Worm (Caenorhabditis elegans) whole organism, L4 larva: ENCODE results near the gene nck-1.

Source experiments
- F10B5.3 ChIP-seq: sonication (generic microtip); optimal IDR thresholded peaks from 2 replicates; lab custom pipeline; 2016; ENCODE audit warnings: mild to moderate bottlenecking, missing genetic modification characterization, missing compliant biosample characterization
- F26F4.8 ChIP-seq: fragments of 200-800 bp; sonication (Bioruptor generic); conservative IDR thresholded peaks from 2 replicates; pipeline ENCODE4 v1.3.6; 2022; ENCODE audit warnings: missing genetic modification characterization, missing compliant biosample characterization
- Y75B8A.6 ChIP-seq: fragments of 200-800 bp; sonication (Bioruptor generic); IDR thresholded peaks from 2 replicates; pipeline ENCODE4 v1.3.6; 2022; ENCODE audit warnings: missing genetic modification reagents, missing genetic modification characterization, missing compliant biosample characterization
- ZK337.2 ChIP-seq: fragments of 200-800 bp; sonication (Bioruptor generic); IDR thresholded peaks from 2 replicates; pipeline ENCODE4 v1.3.6; 2022; ENCODE audit warnings: missing genetic modification reagents, missing genetic modification characterization, missing compliant biosample characterization
- aha-1 ChIP-seq: fragments of 150-350 bp; peaks from one replicate; lab custom pipeline; 2014; ENCODE audit warnings: missing biosample characterization, missing genetic modification characterization
- arid-1 ChIP-seq: fragments of 200-800 bp; sonication (Bioruptor generic); conservative IDR thresholded peaks from 2 replicates; pipeline ENCODE4 v1.3.6; 2022; ENCODE audit warnings: missing genetic modification reagents, missing genetic modification characterization, missing compliant biosample characterization
- attf-4 ChIP-seq: sonication (generic microtip); optimal IDR thresholded peaks from 3 replicates; lab custom pipeline; 2017; ENCODE audit warnings: missing biosample characterization, missing genetic modification characterization
- ceh-20 ChIP-seq: fragments of 200-800 bp; sonication (Bioruptor generic); IDR thresholded peaks from 2 replicates; pipeline ENCODE4 v1.3.6; 2022; ENCODE audit warnings: missing genetic modification reagents, missing genetic modification characterization, missing compliant biosample characterization
- ceh-32 ChIP-seq: sonication (generic microtip); optimal IDR thresholded peaks from 2 replicates; lab custom pipeline; 2016; ENCODE audit warnings: mild to moderate bottlenecking, missing genetic modification characterization, missing compliant biosample characterization; ENCODE audit not compliant: poor library complexity
- ceh-82 ChIP-seq: sonication (generic microtip); optimal IDR thresholded peaks from 2 replicates; lab custom pipeline; 2017; ENCODE audit warnings: missing biosample characterization, missing genetic modification characterization
- ces-1 ChIP-seq: fragments of 150-350 bp; sonication (generic microtip); optimal IDR thresholded peaks from 4 replicates; lab custom pipeline; 2014; ENCODE audit warnings: missing biosample characterization, missing genetic modification reagents, missing genetic modification characterization
- cey-2 ChIP-seq: sonication (generic microtip); optimal IDR thresholded peaks from 3 replicates; lab custom pipeline; 2017; ENCODE audit warnings: missing genetic modification characterization, mild to moderate bottlenecking, missing compliant biosample characterization, antibody characterized with exemption, borderline replicate concordance; ENCODE audit not compliant: insufficient read depth
- dmd-6 ChIP-seq: fragments of 200-800 bp; sonication (Bioruptor generic); IDR thresholded peaks from 2 replicates; pipeline ENCODE4 v1.3.6; 2022; ENCODE audit warnings: missing genetic modification reagents, missing genetic modification characterization, missing compliant biosample characterization
- duxl-1 ChIP-seq: sonication (generic microtip); optimal IDR thresholded peaks from 2 replicates; lab custom pipeline; 2016; ENCODE audit warnings: mild to moderate bottlenecking, missing genetic modification characterization, moderate library complexity, missing compliant biosample characterization; ENCODE audit not compliant: poor library complexity
- hif-1 ChIP-seq, 2 experiments: sonication (generic microtip); optimal IDR thresholded peaks; 2 replicates each; lab custom pipeline; 2016 to 2017; ENCODE audit warnings: missing compliant biosample characterization in 2 of 2, missing genetic modification characterization in 2 of 2, missing genetic modification reagents in 2 of 2, missing genotype in 2 of 2, mild to moderate bottlenecking in 1 of 2
- hlh-11 ChIP-seq: fragments of 200-800 bp; sonication (Bioruptor generic); optimal IDR thresholded peaks from 2 replicates; lab custom pipeline; 2018; ENCODE audit warnings: mild to moderate bottlenecking, missing genetic modification characterization, missing compliant biosample characterization
- hlh-30 ChIP-seq: sonication (generic microtip); optimal IDR thresholded peaks from 2 replicates; lab custom pipeline; 2017; ENCODE audit warnings: antibody characterized with exemption, mild to moderate bottlenecking, missing genetic modification characterization, missing compliant biosample characterization; ENCODE audit not compliant: insufficient read depth
- hmg-1.1 ChIP-seq: fragments of 200-800 bp; sonication (Bioruptor generic); IDR thresholded peaks from 2 replicates; pipeline ENCODE4 v1.3.6; 2022; ENCODE audit warnings: missing genetic modification reagents, missing genetic modification characterization, missing compliant biosample characterization
- jun-1 ChIP-seq: fragments of 150-350 bp; optimal IDR thresholded peaks from 2 replicates; lab custom pipeline; 2014; ENCODE audit warnings: missing biosample characterization, missing genetic modification reagents, missing genetic modification characterization
- lin-38 ChIP-seq: fragments of 200-800 bp; sonication (Bioruptor generic); IDR thresholded peaks from 2 replicates; pipeline ENCODE4 v1.3.6; 2022; ENCODE audit warnings: missing genetic modification reagents, missing genetic modification characterization, missing compliant biosample characterization
- lir-3 ChIP-seq: sonication (generic microtip); optimal IDR thresholded peaks from 2 replicates; lab custom pipeline; 2016; ENCODE audit warnings: mild to moderate bottlenecking, missing genetic modification characterization, missing compliant biosample characterization
- mdl-1 ChIP-seq, 2 experiments: fragments of 150-350 bp in 1 of 2; sonication (generic microtip) in 1 of 2; optimal IDR thresholded peaks; 2 replicates each; lab custom pipeline; 2014 to 2017; ENCODE audit warnings: missing biosample characterization in 2 of 2, missing genetic modification characterization in 2 of 2
- mdt-29 ChIP-seq: fragments of 200-800 bp; sonication (Bioruptor generic); IDR thresholded peaks from 2 replicates; pipeline ENCODE4 v1.3.6; 2022; ENCODE audit warnings: missing genetic modification reagents, missing genetic modification characterization, missing compliant biosample characterization
- mep-1 ChIP-seq: fragments of 150-350 bp; sonication (generic microtip); optimal IDR thresholded peaks from 3 replicates; lab custom pipeline; 2014; ENCODE audit warnings: missing biosample characterization, missing genetic modification characterization
- mes-2 ChIP-seq: sonication (generic microtip); optimal IDR thresholded peaks from 2 replicates; lab custom pipeline; 2016; ENCODE audit warnings: missing genotype, mild to moderate bottlenecking, missing genetic modification characterization, missing compliant biosample characterization; ENCODE audit not compliant: poor library complexity, severe bottlenecking
- mxl-2 ChIP-seq: fragments of 200-800 bp; sonication (Bioruptor generic); conservative IDR thresholded peaks from 2 replicates; pipeline ENCODE4 v1.3.6; 2022; ENCODE audit warnings: missing genetic modification reagents, missing genetic modification characterization, missing compliant biosample characterization
- nhr-10 ChIP-seq: fragments of 150-350 bp; optimal IDR thresholded peaks from 2 replicates; lab custom pipeline; 2014; ENCODE audit warnings: missing biosample characterization, missing genetic modification characterization
- nhr-11 ChIP-seq: fragments of 150-350 bp; optimal IDR thresholded peaks from 2 replicates; lab custom pipeline; 2014; ENCODE audit warnings: missing biosample characterization, missing genetic modification characterization
- nhr-41 ChIP-seq: fragments of 200-800 bp; sonication (Bioruptor generic); IDR thresholded peaks from 2 replicates; pipeline ENCODE4 v1.3.6; 2022; ENCODE audit warnings: missing genetic modification reagents, missing genetic modification characterization, missing compliant biosample characterization
- nhr-76 ChIP-seq: fragments of 150-350 bp; optimal IDR thresholded peaks from 2 replicates; lab custom pipeline; 2014; ENCODE audit warnings: missing biosample characterization, missing genetic modification characterization
- spr-3 ChIP-seq: fragments of 200-800 bp; sonication (Bioruptor generic); optimal IDR thresholded peaks from 2 replicates; lab custom pipeline; 2018; ENCODE audit warnings: mild to moderate bottlenecking, missing genetic modification characterization, missing compliant biosample characterization
- tra-1 ChIP-seq: fragments of 200-800 bp; sonication (Bioruptor generic); IDR thresholded peaks from 2 replicates; pipeline ENCODE4 v1.3.6; 2022; ENCODE audit warnings: missing genetic modification reagents, missing genetic modification characterization, missing compliant biosample characterization
- unc-39 ChIP-seq: sonication (generic microtip); optimal IDR thresholded peaks from 2 replicates; lab custom pipeline; 2017; ENCODE audit warnings: missing biosample characterization, missing genetic modification characterization
- unc-62 ChIP-seq, 3 experiments: fragments of 150-350 bp in 1 of 3; sonication (generic microtip); optimal IDR thresholded peaks in 2 of 3; peaks in 1 of 3; 1 replicate in 1 of 3; 2 replicates in 2 of 3; lab custom pipeline; 2014 to 2017; ENCODE audit warnings: missing biosample characterization in 3 of 3, missing genetic modification characterization in 3 of 3, missing genetic modification reagents in 3 of 3, missing genotype in 1 of 3
- vab-7 ChIP-seq: fragments of 200-800 bp; sonication (Bioruptor generic); IDR thresholded peaks from 2 replicates; pipeline ENCODE4 v1.3.6; 2022; ENCODE audit warnings: missing genetic modification reagents, missing genetic modification characterization, missing compliant biosample characterization
- zfp-3 ChIP-seq: fragments of 200-800 bp; sonication (Bioruptor generic); conservative IDR thresholded peaks from 2 replicates; pipeline ENCODE4 v1.3.6; 2022; ENCODE audit warnings: missing genetic modification reagents, missing genetic modification characterization, missing compliant biosample characterization
- zip-11 ChIP-seq: fragments of 200-800 bp; sonication (Bioruptor generic); IDR thresholded peaks from 2 replicates; pipeline ENCODE4 v1.3.6; 2022; ENCODE audit warnings: missing genetic modification characterization, missing compliant biosample characterization

The nck-1 gene

DNA sequence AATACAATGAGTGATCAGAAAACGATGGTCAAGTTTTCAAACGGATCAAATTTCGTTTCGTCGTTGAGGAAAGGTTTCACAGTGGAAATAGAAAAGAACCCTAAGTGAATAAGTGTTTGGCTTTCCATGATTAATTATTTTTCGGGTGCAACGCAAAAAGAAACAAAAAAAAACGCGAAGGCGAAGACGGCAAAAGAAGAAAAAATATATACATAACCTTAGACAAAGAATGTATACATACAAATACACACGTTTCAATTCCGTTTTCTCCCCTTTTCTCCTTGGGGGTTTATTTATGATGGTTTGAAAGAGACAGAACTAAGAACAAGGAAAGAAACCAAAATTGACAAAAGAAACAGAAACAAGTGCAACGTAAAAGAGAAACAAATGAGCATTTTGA lies 8.7 kb upstream of the nck-1 start:
- TF ChIP-seq mdt-29 (GFP tag; lab: Robert Waterston, UW) (no peak), unc-62 (GFP tag; optimal IDR thresholded peaks at IDR 0.05 in 1 of 2; lab: Kevin White, UChicago) (peak in 1 of 2 experiments; percentile 79), unc-62 (tag; optimal IDR thresholded peaks at IDR 0.05; lab: Kevin White, UChicago) (no peak), aha-1 (tag; lab: Kevin White, UChicago) (peak; percentile 90), ceh-82 (no peak), lir-3 (tag; lab: Kevin White, UChicago) (no peak), cey-2 (no peak), ceh-32 (no peak), duxl-1 (tag; lab: Kevin White, UChicago) (no peak), tra-1 (no peak), hif-1 (tag; optimal IDR thresholded peaks at IDR 0.05; lab: Kevin White, UChicago) (no peak), attf-4 (no peak), hlh-11 (tag; lab: Kevin White, UChicago) (no peak)

DNA sequence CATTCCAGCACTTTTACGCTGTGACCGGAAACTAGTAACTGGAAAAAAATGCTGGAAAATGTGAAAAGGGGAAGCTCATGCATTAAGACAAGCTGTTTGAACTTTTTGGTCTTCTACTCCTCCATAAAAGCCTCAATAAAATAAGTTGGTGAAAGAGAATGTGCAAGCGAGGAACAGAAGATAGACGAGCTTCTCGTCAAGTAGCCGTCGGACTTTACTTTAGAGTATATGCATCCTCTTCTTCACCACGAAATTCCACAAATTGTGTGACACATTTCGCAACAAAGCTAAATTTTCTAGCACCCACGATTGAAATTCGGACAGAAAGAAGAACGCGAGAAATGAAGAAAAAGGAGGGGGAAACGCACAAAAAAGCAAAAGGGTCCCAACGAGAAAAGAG lies 6.7 kb upstream of the nck-1 start:
- TF ChIP-seq nhr-41 (GFP tag; lab: Robert Waterston, UW) (no peak), unc-62 (GFP tag; optimal IDR thresholded peaks at IDR 0.05 in 1 of 2; lab: Kevin White, UChicago) (peak in 1 of 2 experiments; percentile 99), unc-62 (tag; optimal IDR thresholded peaks at IDR 0.05; lab: Kevin White, UChicago) (no peak), nhr-11 (no peak), Y75B8A.6 (no peak), lin-38 (GFP tag; lab: Robert Waterston, UW) (no peak), spr-3 (no peak), ceh-20 (GFP tag; lab: Robert Waterston, UW) (no peak)

DNA sequence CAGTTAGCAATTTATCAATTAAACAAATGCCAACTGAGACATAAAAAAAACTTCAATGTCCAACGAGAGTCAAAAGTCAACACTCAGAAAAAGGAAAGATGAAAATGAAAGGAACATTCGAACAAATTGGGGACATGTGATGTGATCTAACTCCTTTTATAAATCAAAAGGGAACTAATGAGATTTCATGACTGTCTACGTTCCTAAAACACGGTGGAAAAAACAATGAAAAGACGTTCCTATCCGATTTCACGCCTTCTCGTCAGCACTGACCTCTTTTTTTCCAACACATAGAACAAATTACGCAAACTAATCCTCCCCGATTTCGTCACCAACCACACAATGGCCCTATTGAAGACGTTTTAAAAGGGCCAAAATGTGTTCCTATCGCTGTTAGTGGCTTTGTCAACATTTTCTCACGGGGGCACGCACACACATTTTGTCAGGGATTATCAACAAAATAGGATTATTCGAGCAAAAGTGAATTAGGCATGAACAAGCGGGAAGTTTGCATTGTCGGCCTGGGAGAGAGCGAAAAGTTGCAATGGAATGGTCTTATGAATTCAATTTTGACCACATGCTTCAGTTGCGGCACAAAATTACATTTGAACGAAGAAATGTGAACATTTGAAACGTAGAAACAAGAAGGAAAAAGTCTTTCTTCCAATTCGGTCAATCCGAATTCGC lies 6.1 kb upstream of the nck-1 start:
- TF ChIP-seq aha-1 (tag; lab: Kevin White, UChicago): peak; percentile 28
- TF ChIP-seq unc-62 (GFP tag; optimal IDR thresholded peaks at IDR 0.05 in 1 of 2; lab: Kevin White, UChicago): peak in 1 of 2 experiments; percentile 20
- no peak for TF ChIP-seq unc-62 (tag; optimal IDR thresholded peaks at IDR 0.05; lab: Kevin White, UChicago)
- TF ChIP-seq ces-1 (GFP tag; lab: Kevin White, UChicago): peak; percentile 56
- TF ChIP-seq F10B5.3: no peak
- no peak for TF ChIP-seq nhr-76 (tag; lab: Kevin White, UChicago)
- TF ChIP-seq mxl-2: no peak
- no peak for TF ChIP-seq dmd-6 (GFP tag; lab: Robert Waterston, UW)
- no peak for TF ChIP-seq zip-11 (GFP tag; lab: Robert Waterston, UW)
- TF ChIP-seq F26F4.8 (GFP tag; lab: Robert Waterston, UW): no peak
- no peak for TF ChIP-seq vab-7 (GFP tag; lab: Robert Waterston, UW)
- no peak for TF ChIP-seq cey-2
- no peak for TF ChIP-seq nhr-10
- TF ChIP-seq ZK337.2 (GFP tag; lab: Robert Waterston, UW): no peak
- TF ChIP-seq mep-1: no peak
- TF ChIP-seq arid-1 (GFP tag; lab: Robert Waterston, UW): no peak

DNA sequence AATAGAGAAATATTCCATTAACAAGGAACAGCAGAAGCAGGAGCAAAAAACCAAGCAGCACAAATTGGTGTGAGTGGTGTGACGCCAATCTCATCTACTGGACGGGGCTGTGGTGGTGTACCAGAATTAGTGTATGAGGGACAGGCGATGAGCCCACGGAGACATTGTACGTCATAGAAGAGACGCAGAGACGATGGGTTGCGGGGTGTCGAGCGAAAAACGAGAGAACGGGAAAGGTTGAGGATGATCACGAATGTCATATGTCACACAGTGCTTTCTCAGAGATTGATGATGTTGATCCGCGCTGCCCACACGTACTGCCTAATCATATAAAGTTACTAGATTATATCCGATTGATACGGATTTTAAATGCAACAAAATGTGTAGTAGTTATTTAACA lies 4.7 kb upstream of the nck-1 start:
- peak; percentile 3 for TF ChIP-seq nhr-11
- peak in 1 of 2 experiments; percentile 41 for TF ChIP-seq mdl-1 (tag; optimal IDR thresholded peaks at IDR 0.05; lab: Kevin White, UChicago)
- no peak for TF ChIP-seq zfp-3 (GFP tag; lab: Robert Waterston, UW)
- TF ChIP-seq hmg-1.1: peak; percentile 36; the same call in 1 of the 2 replicates
- peak; percentile 48 for TF ChIP-seq aha-1 (tag; lab: Kevin White, UChicago)
- no peak for TF ChIP-seq vab-7 (GFP tag; lab: Robert Waterston, UW)
- TF ChIP-seq dmd-6 (GFP tag; lab: Robert Waterston, UW): 0 out of 2 replicates have a peak, but pooled peaks have one; percentile 9
- peak; percentile 33 for TF ChIP-seq mes-2 (tag; lab: Kevin White, UChicago)
- no peak for TF ChIP-seq jun-1 (tag; lab: Kevin White, UChicago)
- TF ChIP-seq unc-39 (tag; lab: Kevin White, UChicago): no peak
- peak in 1 of 2 experiments; percentile 27 for TF ChIP-seq unc-62 (GFP tag; optimal IDR thresholded peaks at IDR 0.05 in 1 of 2; lab: Kevin White, UChicago)
- no peak for TF ChIP-seq unc-62 (tag; optimal IDR thresholded peaks at IDR 0.05; lab: Kevin White, UChicago)
- TF ChIP-seq hlh-11 (tag; lab: Kevin White, UChicago): peak; percentile 43
- no peak for TF ChIP-seq mxl-2
- peak; percentile 62 for TF ChIP-seq hlh-30 (tag; lab: Kevin White, UChicago)
- TF ChIP-seq, all 104 proteins: peak for 9
